Fruit fly (Drosophila melanogaster) whole organism, embryonic: ENCODE results near the gene CG43402.

Experiments used
- Ada2b ChIP-seq: fragments of 200-800 bp; sonication (Bioruptor generic); IDR thresholded peaks from 2 replicates; pipeline ENCODE4 v1.3.6; 2022; ENCODE audit warnings: missing biosample characterization, missing genetic modification characterization
- CG10959 ChIP-seq: fragments of 200-800 bp; sonication (Bioruptor generic); IDR thresholded peaks from 2 replicates; pipeline ENCODE4 v1.3.6; 2022; ENCODE audit warnings: missing biosample characterization, missing genetic modification characterization
- CG11695 ChIP-seq: fragments of 200-800 bp; sonication (Bioruptor generic); IDR thresholded peaks from 3 replicates; pipeline ENCODE4 v1.3.6; 2022; ENCODE audit warnings: missing biosample characterization, missing genetic modification characterization
- CG12104 ChIP-seq: fragments of 200-800 bp; sonication (Bioruptor generic); optimal IDR thresholded peaks from 3 replicates; lab custom pipeline; 2016; ENCODE audit warnings: missing biosample characterization, missing genetic modification characterization
- CG12391 ChIP-seq: fragments of 200-800 bp; sonication (Bioruptor generic); optimal IDR thresholded peaks from 3 replicates; lab custom pipeline; 2018; ENCODE audit warnings: missing biosample characterization, mild to moderate bottlenecking, missing genetic modification characterization, moderate library complexity
- CG15514 ChIP-seq: fragments of 200-800 bp; sonication (Bioruptor generic); optimal IDR thresholded peaks from 3 replicates; lab custom pipeline; 2017; ENCODE audit warnings: missing biosample characterization, missing genetic modification characterization, mild to moderate bottlenecking, moderate library complexity, missing genetic modification reagents
- CG1603 ChIP-seq: fragments of 200-800 bp; sonication (Bioruptor generic); optimal IDR thresholded peaks from 2 replicates; lab custom pipeline; 2019; ENCODE audit warnings: missing biosample characterization, mild to moderate bottlenecking, missing genetic modification characterization, moderate library complexity
- CG16815 ChIP-seq: fragments of 200-800 bp; sonication (Bioruptor generic); optimal IDR thresholded peaks from 3 replicates; lab custom pipeline; 2017; ENCODE audit warnings: missing biosample characterization, mild to moderate bottlenecking, missing genetic modification characterization
- CG17328 ChIP-seq: fragments of 200-800 bp; sonication (Bioruptor generic); IDR thresholded peaks from 2 replicates; pipeline ENCODE4 v1.3.6; 2022; ENCODE audit warnings: missing biosample characterization, missing genetic modification characterization
- CG17361 ChIP-seq: fragments of 200-800 bp; sonication (Bioruptor generic); IDR thresholded peaks from 3 replicates; pipeline ENCODE4 v1.3.6; 2022; ENCODE audit warnings: missing biosample characterization, missing genetic modification characterization
- CG17912 ChIP-seq: fragments of 200-800 bp; sonication (Bioruptor generic); optimal IDR thresholded peaks from 2 replicates; lab custom pipeline; 2018; ENCODE audit warnings: missing biosample characterization, mild to moderate bottlenecking, missing genetic modification characterization
- CG33213 ChIP-seq: fragments of 200-800 bp; sonication (Bioruptor generic); optimal IDR thresholded peaks from 3 replicates; lab custom pipeline; 2016; ENCODE audit warnings: missing biosample characterization, missing genetic modification characterization
- CG3407 ChIP-seq: fragments of 200-800 bp; sonication (Bioruptor generic); optimal IDR thresholded peaks from 2 replicates; lab custom pipeline; 2018; ENCODE audit warnings: missing biosample characterization, mild to moderate bottlenecking, missing genetic modification characterization
- CG3847 ChIP-seq: fragments of 200-800 bp; sonication (Bioruptor generic); IDR thresholded peaks from 2 replicates; pipeline ENCODE4 v1.3.6; 2022; ENCODE audit warnings: missing biosample characterization, missing genetic modification characterization
- CG4854 ChIP-seq: fragments of 200-800 bp; sonication (Bioruptor generic); optimal IDR thresholded peaks from 2 replicates; lab custom pipeline; 2016; ENCODE audit warnings: missing biosample characterization, missing genetic modification characterization, inconsistent platforms
- CG5953 ChIP-seq: fragments of 200-800 bp; sonication (Bioruptor generic); IDR thresholded peaks from 2 replicates; pipeline ENCODE4 v1.3.6; 2022; ENCODE audit warnings: missing biosample characterization, missing genetic modification characterization
- CG7357 ChIP-seq: fragments of 200-800 bp; sonication (Bioruptor generic); IDR thresholded peaks from 3 replicates; pipeline ENCODE4 v1.3.6; 2022; ENCODE audit warnings: missing biosample characterization, missing genetic modification characterization
- CG7556 ChIP-seq: fragments of 200-800 bp; sonication (Bioruptor generic); optimal IDR thresholded peaks from 2 replicates; lab custom pipeline; 2017; ENCODE audit warnings: missing biosample characterization, mild to moderate bottlenecking, missing genetic modification characterization
- CG7839 ChIP-seq: fragments of 200-800 bp; sonication (Bioruptor generic); optimal IDR thresholded peaks from 3 replicates; lab custom pipeline; 2018; ENCODE audit warnings: missing biosample characterization, mild to moderate bottlenecking, missing genetic modification characterization, moderate library complexity
- CG7963 ChIP-seq: fragments of 200-800 bp; sonication (Bioruptor generic); IDR thresholded peaks from 3 replicates; pipeline ENCODE4 v1.3.6; 2022; ENCODE audit warnings: missing biosample characterization, missing genetic modification characterization; ENCODE audit not compliant: partially characterized antibody
- CG7987 ChIP-seq: fragments of 200-800 bp; sonication (Bioruptor generic); optimal IDR thresholded peaks from 2 replicates; lab custom pipeline; 2018; ENCODE audit warnings: missing biosample characterization, mild to moderate bottlenecking, missing genetic modification characterization, moderate library complexity
- CG9727 ChIP-seq: fragments of 200-800 bp; sonication (Bioruptor generic); optimal IDR thresholded peaks from 3 replicates; lab custom pipeline; 2017; ENCODE audit warnings: missing biosample characterization, mild to moderate bottlenecking, missing genetic modification characterization
- CoRest ChIP-seq: fragments of 200-800 bp; sonication (Bioruptor generic); optimal IDR thresholded peaks from 3 replicates; lab custom pipeline; 2018; ENCODE audit warnings: missing biosample characterization, mild to moderate bottlenecking, missing genetic modification characterization, moderate library complexity
- Doc3 ChIP-seq: fragments of 200-800 bp; sonication (Bioruptor generic); IDR thresholded peaks from 3 replicates; pipeline ENCODE4 v1.3.6; 2022; ENCODE audit warnings: missing biosample characterization, missing genetic modification characterization; ENCODE audit not compliant: partially characterized antibody
- Dp ChIP-seq: fragments of 200-800 bp; sonication (Bioruptor generic); optimal IDR thresholded peaks from 2 replicates; lab custom pipeline; 2018; ENCODE audit warnings: missing biosample characterization, mild to moderate bottlenecking, missing genetic modification characterization, moderate library complexity
- Drgx ChIP-seq: fragments of 200-800 bp; sonication (Bioruptor generic); IDR thresholded peaks from 2 replicates; pipeline ENCODE4 v1.3.6; 2022; ENCODE audit warnings: missing biosample characterization, missing genetic modification characterization
- HLHmδ ChIP-seq: fragments of 200-800 bp; sonication (Bioruptor generic); optimal IDR thresholded peaks from 2 replicates; lab custom pipeline; 2018; ENCODE audit warnings: missing biosample characterization, mild to moderate bottlenecking, missing genetic modification characterization, moderate library complexity
- HmgZ ChIP-seq: fragments of 200-800 bp; sonication (Bioruptor generic); optimal IDR thresholded peaks from 2 replicates; lab custom pipeline; 2018; ENCODE audit warnings: missing biosample characterization, mild to moderate bottlenecking, missing genetic modification characterization
- MESR4 ChIP-seq: fragments of 200-800 bp; sonication (Bioruptor generic); optimal IDR thresholded peaks from 2 replicates; lab custom pipeline; 2018; ENCODE audit warnings: missing biosample characterization, mild to moderate bottlenecking, missing genetic modification characterization, moderate library complexity
- Max ChIP-seq: fragments of 200-800 bp; sonication (Bioruptor generic); optimal IDR thresholded peaks from 2 replicates; lab custom pipeline; 2016; ENCODE audit warnings: missing biosample characterization, mild to moderate bottlenecking, missing genetic modification characterization
- Meics ChIP-seq: fragments of 200-800 bp; sonication (Bioruptor generic); optimal IDR thresholded peaks from 2 replicates; lab custom pipeline; 2017; ENCODE audit warnings: missing biosample characterization, mild to moderate bottlenecking, missing genetic modification characterization
- NK7.1 ChIP-seq: fragments of 200-800 bp; sonication (Bioruptor generic); optimal IDR thresholded peaks from 3 replicates; lab custom pipeline; 2016; ENCODE audit warnings: missing biosample characterization, missing genetic modification characterization
- Neu2 ChIP-seq: fragments of 200-800 bp; sonication (Bioruptor generic); optimal IDR thresholded peaks from 3 replicates; lab custom pipeline; 2016; ENCODE audit warnings: missing biosample characterization, missing genetic modification characterization, borderline replicate concordance
- Oli ChIP-seq: fragments of 200-800 bp; sonication (Bioruptor generic); optimal IDR thresholded peaks from 2 replicates; lab custom pipeline; 2018; ENCODE audit warnings: missing biosample characterization, mild to moderate bottlenecking, missing genetic modification characterization, moderate library complexity
- Spps ChIP-seq: fragments of 200-800 bp; sonication (Bioruptor generic); optimal IDR thresholded peaks from 2 replicates; lab custom pipeline; 2018; ENCODE audit warnings: missing biosample characterization, mild to moderate bottlenecking, missing genetic modification characterization
- TFAM ChIP-seq: fragments of 200-800 bp; sonication (Bioruptor generic); optimal IDR thresholded peaks from 2 replicates; lab custom pipeline; 2017; ENCODE audit warnings: missing biosample characterization, missing genetic modification characterization, inconsistent platforms
- Usf ChIP-seq: fragments of 200-800 bp; sonication (Bioruptor generic); optimal IDR thresholded peaks from 2 replicates; lab custom pipeline; 2017; ENCODE audit warnings: missing genotype, missing biosample characterization, missing genetic modification characterization
- Xrp1 ChIP-seq: fragments of 200-800 bp; sonication (Bioruptor generic); IDR thresholded peaks from 2 replicates; pipeline ENCODE4 v1.3.6; 2022; ENCODE audit warnings: missing biosample characterization, missing genetic modification characterization
- amos ChIP-seq: fragments of 200-800 bp; sonication (Bioruptor generic); IDR thresholded peaks from 2 replicates; pipeline ENCODE4 v1.3.6; 2022; ENCODE audit warnings: missing biosample characterization, missing genetic modification characterization; ENCODE audit not compliant: partially characterized antibody
- chinmo ChIP-seq: fragments of 200-800 bp; sonication (Bioruptor generic); IDR thresholded peaks from 4 replicates; pipeline ENCODE4 v1.3.6; 2022; ENCODE audit warnings: missing biosample characterization, missing genetic modification characterization; ENCODE audit not compliant: partially characterized antibody
- da ChIP-seq: fragments of 200-800 bp; sonication (Bioruptor generic); optimal IDR thresholded peaks from 2 replicates; lab custom pipeline; 2016; ENCODE audit warnings: missing biosample characterization, missing genetic modification characterization
- her ChIP-seq: fragments of 200-800 bp; sonication (Bioruptor generic); optimal IDR thresholded peaks from 2 replicates; lab custom pipeline; 2016; ENCODE audit warnings: missing biosample characterization, missing genetic modification characterization
- klu ChIP-seq: fragments of 200-800 bp; sonication (Bioruptor generic); IDR thresholded peaks from 2 replicates; pipeline ENCODE4 v1.3.6; 2022; ENCODE audit warnings: missing biosample characterization, missing genetic modification characterization
- kni ChIP-seq: fragments of 200-800 bp; sonication (Bioruptor generic); optimal IDR thresholded peaks from 3 replicates; lab custom pipeline; 2017; ENCODE audit warnings: mild to moderate bottlenecking, missing biosample characterization, missing genetic modification reagents, missing genetic modification characterization
- lab ChIP-seq: fragments of 200-800 bp; sonication (Bioruptor generic); optimal IDR thresholded peaks from 3 replicates; lab custom pipeline; 2017; ENCODE audit warnings: missing biosample characterization, missing genetic modification characterization, mild to moderate bottlenecking, moderate library complexity, missing genetic modification reagents
- mam ChIP-seq: fragments of 200-800 bp; sonication (Bioruptor generic); optimal IDR thresholded peaks from 3 replicates; lab custom pipeline; 2016; ENCODE audit warnings: missing biosample characterization, missing genetic modification characterization
- row ChIP-seq: fragments of 200-800 bp; sonication (Bioruptor generic); IDR thresholded peaks from 3 replicates; pipeline ENCODE4 v1.3.6; 2022; ENCODE audit warnings: missing biosample characterization, missing genetic modification characterization
- sens ChIP-seq: fragments of 200-800 bp; sonication (Bioruptor generic); peaks from one replicate; lab custom pipeline; 2016; ENCODE audit warnings: missing biosample characterization, missing genetic modification characterization
- shn ChIP-seq: fragments of 200-800 bp; sonication (Bioruptor generic); optimal IDR thresholded peaks from 3 replicates; lab custom pipeline; 2016; ENCODE audit warnings: missing biosample characterization, missing genetic modification characterization
- ssp ChIP-seq: fragments of 200-800 bp; sonication (Bioruptor generic); IDR thresholded peaks from 2 replicates; pipeline ENCODE4 v1.3.6; 2022; ENCODE audit warnings: missing biosample characterization, missing genetic modification characterization
- usp ChIP-seq: fragments of >200 bp; optimal IDR thresholded peaks from 2 replicates; lab custom pipeline; 2017; ENCODE audit warnings: missing biosample characterization, missing genetic modification characterization

Gene CG43402

dm6 chr2L:1478488-1478887, 36.1 kb downstream of the CG43402 start (continued):
- TF ChIP-seq CG15514 (no peak), klu (GFP tag; lab: Robert Waterston, UW) (no peak), CG7357 (no peak), Xrp1 (GFP tag; lab: Robert Waterston, UW) (0 out of 2 replicates have a peak, but pooled peaks have one; percentile 12), Usf (no peak), CoRest (tag; lab: Kevin White, UChicago) (no peak), row (GFP tag; lab: Robert Waterston, UW) (0 out of 3 replicates have a peak, but pooled peaks have one; percentile 14), CG17328 (GFP tag; lab: Robert Waterston, UW) (0 out of 2 replicates have a peak, but pooled peaks have one; percentile 6), MESR4 (GFP tag; lab: Kevin White, UChicago) (no peak), CG10959 (GFP tag; lab: Robert Waterston, UW) (no peak), CG3407 (no peak), Doc3 (GFP tag; lab: Robert Waterston, UW) (no peak), CG16815 (GFP tag; lab: Kevin White, UChicago) (no peak), CG12104 (GFP tag; lab: Kevin White, UChicago) (no peak), HLHmδ (no peak), sens (GFP tag; lab: Kevin White, UChicago) (peak; percentile 80), mam (GFP tag; lab: Kevin White, UChicago) (no peak), Max (no peak), Neu2 (GFP tag; lab: Kevin White, UChicago) (no peak), CG1603 (no peak), ssp (GFP tag; lab: Robert Waterston, UW) (no peak), amos (GFP tag; lab: Robert Waterston, UW) (no peak; the same call in 1 of the 2 replicates), CG9727 (GFP tag; lab: Kevin White, UChicago) (peak; percentile 17), CG7987 (no peak), NK7.1 (no peak), CG11695 (no peak), HmgZ (no peak), Ada2b (GFP tag; lab: Robert Waterston, UW) (no peak), CG3847 (GFP tag; lab: Robert Waterston, UW) (no peak), shn (GFP tag; lab: Kevin White, UChicago) (no peak), TFAM (GFP tag; lab: Kevin White, UChicago) (no peak), CG17361 (GFP tag; lab: Robert Waterston, UW) (no peak), lab (GFP tag; lab: Kevin White, UChicago) (no peak), CG4854 (GFP tag; lab: Kevin White, UChicago) (no peak), CG33213 (no peak), CG7839 (no peak), Meics (GFP tag; lab: Kevin White, UChicago) (no peak), usp (GFP tag; lab: Kevin White, UChicago) (no peak), Drgx (GFP tag; lab: Robert Waterston, UW) (no peak), Oli (no peak), da (GFP tag; lab: Kevin White, UChicago) (no peak), Dp (GFP tag; lab: Kevin White, UChicago) (no peak), CG17912 (GFP tag; lab: Kevin White, UChicago) (no peak), CG12391 (tag; lab: Kevin White, UChicago) (peak; percentile 9), CG7963 (no peak), CG7556 (GFP tag; lab: Kevin White, UChicago) (no peak), chinmo (GFP tag; lab: Robert Waterston, UW) (no peak), CG5953 (GFP tag; lab: Robert Waterston, UW) (no peak), her (no peak), Spps (tag; lab: Kevin White, UChicago) (no peak), kni (GFP tag; lab: Kevin White, UChicago) (no peak)
